Worm (Caenorhabditis elegans): Measurements from ENCODE around the gene vps-18.

The vps-18 gene

ce11 chrII:4490729-4491128 is 29.8 kb downstream of the vps-18 start, which contains the start of gene T05C1.5:
TSS of gene T05C1.5 (minus strand) at chrII:4490829.
- TF ChIP-seq atf-7 (tag; optimal IDR thresholded peaks at IDR 0.05): no peak
- TF ChIP-seq ets-4 (GFP tag; optimal IDR thresholded peaks at IDR 0.05): no peak

DNA sequence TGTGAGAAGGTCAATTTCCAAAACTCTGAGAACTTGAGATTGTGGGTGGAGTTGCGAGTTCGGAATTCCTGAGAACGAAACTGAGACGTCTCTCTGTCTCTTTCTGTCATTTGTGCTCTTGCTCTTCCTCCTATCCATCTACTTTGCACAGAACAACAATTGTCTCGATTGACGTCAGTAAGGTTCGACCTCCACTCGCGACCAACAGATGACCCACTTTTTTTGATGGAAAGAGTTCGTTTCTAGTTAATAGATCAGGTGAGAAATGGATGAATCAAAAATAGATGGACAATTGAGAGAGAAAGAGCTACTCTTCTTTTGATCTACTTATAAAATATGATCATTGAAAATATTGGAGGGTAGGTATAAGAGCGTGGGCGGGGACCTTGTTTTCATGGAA is 33.6 kb downstream of the vps-18 start:
- no peak for TF ChIP-seq rpc-1 (optimal IDR thresholded peaks at IDR 0.05)
- no peak for TF ChIP-seq rpc-1 (tag; optimal IDR thresholded peaks at IDR 0.05)
- no peak for TF ChIP-seq nhr-120 (GFP tag; IDR thresholded peaks at IDR 0.05)
- TF ChIP-seq ztf-6 (GFP tag; IDR thresholded peaks at IDR 0.05): no peak
- TF ChIP-seq ztf-18 (tag; optimal IDR thresholded peaks at IDR 0.05): no peak
- TF ChIP-seq F52B5.7 (tag; optimal IDR thresholded peaks at IDR 0.05): no peak
- no peak for TF ChIP-seq F10E7.11 (tag; optimal IDR thresholded peaks at IDR 0.05)
- TF ChIP-seq snpc-3.4 (tag; optimal IDR thresholded peaks at IDR 0.05): no peak
- TF ChIP-seq tlf-1 (GFP tag; optimal IDR thresholded peaks at IDR 0.05): no peak
- TF ChIP-seq F57A8.1 (GFP tag; optimal IDR thresholded peaks at IDR 0.05): no peak
- TF ChIP-seq nfyb-1 (GFP tag; IDR thresholded peaks at IDR 0.05): no peak
- TF ChIP-seq him-1 (tag; optimal IDR thresholded peaks at IDR 0.05): no peak
- no peak for TF ChIP-seq xnd-1 (tag; optimal IDR thresholded peaks at IDR 0.05)
- TF ChIP-seq madf-3 (GFP tag; IDR thresholded peaks at IDR 0.05): no peak
- TF ChIP-seq die-1 (tag; optimal IDR thresholded peaks at IDR 0.05): no peak

DNA sequence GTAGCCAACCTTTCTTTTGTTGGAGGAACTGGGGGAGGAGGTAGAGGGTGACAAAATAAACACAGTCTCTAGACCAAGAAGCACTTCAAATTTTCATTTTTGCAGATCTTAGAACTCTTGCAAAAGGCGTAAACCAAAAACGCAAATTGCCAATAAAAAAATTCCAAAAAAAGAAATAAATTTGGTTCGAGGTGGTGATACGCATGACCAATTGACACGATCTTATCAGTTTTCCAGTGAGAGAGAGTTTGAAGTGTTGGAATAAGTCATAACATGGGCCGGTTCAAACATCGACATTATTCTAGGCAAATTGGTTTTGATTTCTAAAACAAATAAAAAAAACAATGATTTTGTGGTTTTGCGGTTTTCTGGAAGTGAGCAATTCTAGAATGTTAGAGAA is 34.9 kb downstream of the vps-18 start:
- TF ChIP-seq nhr-80 (tag; optimal IDR thresholded peaks at IDR 0.05): peak; percentile 62
- no peak for TF ChIP-seq dpff-1 (tag; optimal IDR thresholded peaks at IDR 0.05)
- TF ChIP-seq ccch-3 (GFP tag; optimal IDR thresholded peaks at IDR 0.05): no peak
- no peak for TF ChIP-seq nhr-27 (tag; optimal IDR thresholded peaks at IDR 0.05)
- TF ChIP-seq Y56A3A.18 (GFP tag; IDR thresholded peaks at IDR 0.05): no peak
- TF ChIP-seq nhr-90 (tag; optimal IDR thresholded peaks at IDR 0.05): no peak
- no peak for TF ChIP-seq dpl-1 (GFP tag; optimal IDR thresholded peaks at IDR 0.05)
- no peak for TF ChIP-seq nfya-1 (tag; optimal IDR thresholded peaks at IDR 0.05; ENCODE audit: borderline replicate concordance, insufficient read depth)

- TF ChIP-seq F33H1.4 (GFP tag; IDR thresholded peaks at IDR 0.05) (no peak), ztf-28 (GFP tag; IDR thresholded peaks at IDR 0.05) (no peak), lin-40 (tag; optimal IDR thresholded peaks at IDR 0.05) (no peak), snpc-1.1 (tag; optimal IDR thresholded peaks at IDR 0.05; ENCODE audit: insufficient read depth) (no peak), nhr-27 (tag; optimal IDR thresholded peaks at IDR 0.05) (no peak), unc-62 (GFP tag; optimal IDR thresholded peaks at IDR 0.05) (no peak), tbx-9 (tag; optimal IDR thresholded peaks at IDR 0.05; ENCODE audit: borderline replicate concordance) (no peak)
Observed at ce11 chrII:4505097-4505626, 44.2 kb downstream of the vps-18 start, which contains the start of gene camt-1. TSS of gene camt-1 (minus strand) at chrII:4505147.

- peak; percentile 71; the same call in 1 of the 2 replicates for TF ChIP-seq hmg-1.2 (GFP tag; IDR thresholded peaks at IDR 0.05)
- TF ChIP-seq K12H6.12 (tag; optimal IDR thresholded peaks at IDR 0.05): peak; percentile 59
- TF ChIP-seq somi-1 (GFP tag; optimal IDR thresholded peaks at IDR 0.05): peak; percentile 23
- TF ChIP-seq nfyb-1 (GFP tag; IDR thresholded peaks at IDR 0.05): 0 out of 2 replicates have a peak, but pooled peaks have one; percentile 27
- no peak for TF ChIP-seq sdz-38 (tag; optimal IDR thresholded peaks at IDR 0.05)
- TF ChIP-seq ceh-40 (GFP tag; IDR thresholded peaks at IDR 0.05): no peak
- no peak for TF ChIP-seq dpff-1 (tag; optimal IDR thresholded peaks at IDR 0.05)
- no peak for TF ChIP-seq lin-26 (GFP tag; IDR thresholded peaks at IDR 0.05)
- peak in 1 of 3 experiments; percentile 31 for TF ChIP-seq lin-35 (GFP tag; optimal IDR thresholded peaks at IDR 0.05)
- no peak for TF ChIP-seq mes-4 (tag; optimal IDR thresholded peaks at IDR 0.05)
- peak; percentile 21 for TF ChIP-seq chd-7 (tag; optimal IDR thresholded peaks at IDR 0.05)
- peak; percentile 52 for TF ChIP-seq lin-40 (tag; optimal IDR thresholded peaks at IDR 0.05)
- TF ChIP-seq ZK185.1 (tag; optimal IDR thresholded peaks at IDR 0.05; ENCODE audit: poor library complexity, severe bottlenecking): peak; percentile 55
Observed at ce11 chrII:4506552-4507291, 45.8 kb downstream of the vps-18 start.

Measured in whole organism, young adult.